Worm (Caenorhabditis elegans): ENCODE data around the gene T23E1.1.

DNA sequence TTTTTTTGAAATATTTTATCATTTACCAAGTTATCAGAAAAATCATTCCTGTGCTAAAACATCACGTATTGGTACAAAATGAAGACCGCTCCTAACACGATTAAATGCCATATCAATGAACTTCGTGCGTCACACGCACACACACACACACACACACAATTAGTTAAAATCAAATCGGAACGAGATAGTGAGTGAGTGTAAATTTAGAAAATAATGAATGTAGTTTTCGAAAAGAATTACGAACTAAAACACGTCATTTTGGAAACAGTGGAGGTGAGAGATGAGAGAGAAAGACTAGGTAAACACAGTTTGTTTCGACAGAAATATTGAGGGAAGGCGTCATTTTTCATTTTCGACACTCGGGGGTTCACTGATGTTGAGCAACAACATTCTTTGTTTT, 15.7 kb downstream of the T23E1.1 start:
- TF ChIP-seq elt-3 (tag; optimal IDR thresholded peaks at IDR 0.05) (no peak), lin-15B (tag; optimal IDR thresholded peaks at IDR 0.05) (no peak), nhr-237 (tag; optimal IDR thresholded peaks at IDR 0.05) (no peak), zag-1 (tag; optimal IDR thresholded peaks at IDR 0.05) (no peak), elt-2 (tag; optimal IDR thresholded peaks at IDR 0.05) (peak; percentile 91), hmg-11 (tag; optimal IDR thresholded peaks at IDR 0.05) (no peak), nhr-77 (tag; optimal IDR thresholded peaks at IDR 0.05) (no peak)
